Worm (Caenorhabditis elegans) whole organism, early embryonic: ENCODE results near the gene clec-117.

ENCODE experiments used
- B0310.2 ChIP-seq: sonication (generic microtip); optimal IDR thresholded peaks from 2 replicates; lab custom pipeline; 2016; ENCODE audit warnings: mild to moderate bottlenecking, missing genetic modification characterization, missing compliant biosample characterization
- F13C5.2 ChIP-seq: sonication (generic microtip); optimal IDR thresholded peaks from 2 replicates; lab custom pipeline; 2017; ENCODE audit warnings: mild to moderate bottlenecking, missing genetic modification characterization, inconsistent platforms, missing compliant biosample characterization
- aly-1 ChIP-seq: sonication (generic microtip); optimal IDR thresholded peaks from 2 replicates; lab custom pipeline; 2016; ENCODE audit warnings: missing genetic modification characterization, missing compliant biosample characterization
- ama-1 ChIP-seq: fragments of 150-350 bp; optimal IDR thresholded peaks from 2 replicates; lab custom pipeline; 2014
- ceh-13 ChIP-seq: fragments of 200-800 bp; sonication (Bioruptor generic); optimal IDR thresholded peaks from 2 replicates; lab custom pipeline; 2018; ENCODE audit warnings: mild to moderate bottlenecking, missing genetic modification characterization, missing compliant biosample characterization
- ceh-36 ChIP-seq: sonication (generic microtip); optimal IDR thresholded peaks from 2 replicates; lab custom pipeline; 2016; ENCODE audit warnings: missing genetic modification characterization, inconsistent platforms, missing compliant biosample characterization
- ets-7 ChIP-seq: sonication (generic microtip); optimal IDR thresholded peaks from 2 replicates; lab custom pipeline; 2016; ENCODE audit warnings: missing genotype, missing genetic modification characterization, missing compliant biosample characterization
- flt-1 ChIP-seq: fragments of 200-800 bp; sonication (Bioruptor generic); IDR thresholded peaks from 2 replicates; pipeline ENCODE4 v1.3.6; 2022; ENCODE audit warnings: missing genetic modification characterization, missing compliant biosample characterization
- hmbx-1 ChIP-seq: sonication (generic microtip); optimal IDR thresholded peaks from 2 replicates; lab custom pipeline; 2016; ENCODE audit warnings: mild to moderate bottlenecking, missing genetic modification characterization, missing compliant biosample characterization
- hmg-4 ChIP-seq: fragments of 200-800 bp; sonication (Bioruptor generic); optimal IDR thresholded peaks from 2 replicates; lab custom pipeline; 2018; ENCODE audit warnings: mild to moderate bottlenecking, missing genetic modification characterization, missing compliant biosample characterization
- hnd-1 ChIP-seq: sonication (generic microtip); optimal IDR thresholded peaks from 2 replicates; lab custom pipeline; 2016; ENCODE audit warnings: missing genetic modification characterization, missing compliant biosample characterization
- pes-1 ChIP-seq: fragments of 200-800 bp; sonication (Bioruptor generic); IDR thresholded peaks from 2 replicates; pipeline ENCODE4 v1.3.6; 2022; ENCODE audit warnings: missing genetic modification reagents, missing genetic modification characterization, missing compliant biosample characterization
- scrt-1 ChIP-seq: fragments of 200-800 bp; sonication (Bioruptor generic); IDR thresholded peaks from 2 replicates; pipeline ENCODE4 v1.3.6; 2022; ENCODE audit warnings: missing genetic modification characterization, missing compliant biosample characterization
- sea-1 ChIP-seq: fragments of 200-800 bp; sonication (Bioruptor generic); conservative IDR thresholded peaks from 2 replicates; pipeline ENCODE4 v1.3.6; 2022; ENCODE audit warnings: missing genetic modification characterization, missing compliant biosample characterization
- tbx-11 ChIP-seq: fragments of 200-800 bp; sonication (Bioruptor generic); IDR thresholded peaks from 2 replicates; pipeline ENCODE4 v1.3.6; 2022; ENCODE audit warnings: missing genetic modification characterization, missing compliant biosample characterization
- tbx-37 ChIP-seq: fragments of 200-800 bp; sonication (Bioruptor generic); conservative IDR thresholded peaks from 2 replicates; pipeline ENCODE4 v1.3.6; 2022; ENCODE audit warnings: missing genetic modification reagents, missing genetic modification characterization, missing compliant biosample characterization
- tra-4 ChIP-seq: sonication (generic microtip); optimal IDR thresholded peaks from 2 replicates; lab custom pipeline; 2017; ENCODE audit warnings: missing genetic modification characterization, missing compliant biosample characterization

Gene clec-117

ce11 chrII:296911-297440 lies at the start of gene clec-117, which contains the start of gene B0432.1:
Gene clec-117 (minus strand): TSS chrII:297011.
Gene B0432.1 (plus strand): TSS chrII:297390.
- TF ChIP-seq hmg-4 (no peak), B0310.2 (tag; lab: Kevin White, UChicago) (no peak), flt-1 (GFP tag; lab: Robert Waterston, UW) (no peak)

- TF ChIP-seq tbx-37 (GFP tag; lab: Robert Waterston, UW) = no peak
- TF ChIP-seq sea-1 = no peak
- TF ChIP-seq hmg-4 = no peak
- no peak for TF ChIP-seq aly-1
- no peak for TF ChIP-seq ceh-13
- no peak for TF ChIP-seq hmbx-1 (tag; lab: Kevin White, UChicago)
- TF ChIP-seq ceh-36 (tag; lab: Kevin White, UChicago) = no peak
- TF ChIP-seq F13C5.2 (tag; lab: Kevin White, UChicago) = no peak
- TF ChIP-seq tbx-11 = no peak
- TF ChIP-seq flt-1 (GFP tag; lab: Robert Waterston, UW) = no peak
- TF ChIP-seq B0310.2 (tag; lab: Kevin White, UChicago) = no peak
- TF ChIP-seq ets-7 (tag; lab: Kevin White, UChicago) = no peak
- no peak for TF ChIP-seq hnd-1 (tag; lab: Kevin White, UChicago)
- no peak for TF ChIP-seq pes-1
- TF ChIP-seq scrt-1 = no peak
- no peak for TF ChIP-seq ama-1 (lab: Kevin White, UChicago)
- no peak for TF ChIP-seq tra-4 (tag; lab: Kevin White, UChicago)
Measured at ce11 chrII:341282-341681, 44.5 kb upstream of the clec-117 start.

ce11 chrII:340714-341113 lies 43.9 kb upstream of the clec-117 start:
- no peak for TF ChIP-seq tbx-37 (GFP tag; lab: Robert Waterston, UW)
- no peak for TF ChIP-seq tbx-11
- TF ChIP-seq ama-1 (lab: Kevin White, UChicago) = no peak
- no peak for TF ChIP-seq ceh-13
- TF ChIP-seq pes-1 = no peak
- no peak for TF ChIP-seq tra-4 (tag; lab: Kevin White, UChicago)
- no peak for TF ChIP-seq scrt-1
- no peak for TF ChIP-seq F13C5.2 (tag; lab: Kevin White, UChicago)

- TF ChIP-seq tbx-37 (GFP tag; lab: Robert Waterston, UW) = no peak
- TF ChIP-seq pes-1 = no peak
- no peak for TF ChIP-seq ceh-13
- TF ChIP-seq F13C5.2 (tag; lab: Kevin White, UChicago) = no peak
- no peak for TF ChIP-seq sea-1
- TF ChIP-seq hmg-4 = no peak
- no peak for TF ChIP-seq tbx-11
- TF ChIP-seq scrt-1 = no peak
- no peak for TF ChIP-seq B0310.2 (tag; lab: Kevin White, UChicago)
- TF ChIP-seq tra-4 (tag; lab: Kevin White, UChicago) = no peak
Measured at ce11 chrII:340224-340623, 43.4 kb upstream of the clec-117 start, which contains the start of gene clc-31. Gene clc-31 (plus strand): TSS chrII:340524.

- TF ChIP-seq scrt-1 (no peak), hnd-1 (tag; lab: Kevin White, UChicago) (no peak), flt-1 (GFP tag; lab: Robert Waterston, UW) (no peak), hmg-4 (no peak), tbx-37 (GFP tag; lab: Robert Waterston, UW) (no peak), ama-1 (lab: Kevin White, UChicago) (no peak), ceh-36 (tag; lab: Kevin White, UChicago) (no peak), aly-1 (no peak), F13C5.2 (tag; lab: Kevin White, UChicago) (no peak), ets-7 (tag; lab: Kevin White, UChicago) (no peak), hmbx-1 (tag; lab: Kevin White, UChicago) (no peak), B0310.2 (tag; lab: Kevin White, UChicago) (no peak), tra-4 (tag; lab: Kevin White, UChicago) (no peak), sea-1 (no peak), ceh-13 (no peak), tbx-11 (no peak), pes-1 (no peak)
Measured at ce11 chrII:337233-337832, 40.5 kb upstream of the clec-117 start, which contains the start of gene cpn-2. Gene cpn-2 (plus strand): TSS chrII:337782.

ce11 chrII:334828-335227 lies 38.0 kb upstream of the clec-117 start:
- no peak for TF ChIP-seq ceh-36 (tag; lab: Kevin White, UChicago)
- TF ChIP-seq sea-1 = no peak
- no peak for TF ChIP-seq scrt-1
- no peak for TF ChIP-seq tbx-11
- no peak for TF ChIP-seq hmg-4
- TF ChIP-seq hmbx-1 (tag; lab: Kevin White, UChicago) = no peak
- no peak for TF ChIP-seq F13C5.2 (tag; lab: Kevin White, UChicago)
- no peak for TF ChIP-seq ceh-13

- TF ChIP-seq ets-7 (tag; lab: Kevin White, UChicago) (no peak), hmg-4 (no peak)
Measured at ce11 chrII:333853-334449, 37.1 kb upstream of the clec-117 start.

ce11 chrII:332419-332818 lies 35.6 kb upstream of the clec-117 start, which contains the start of gene cbn-1:
Gene cbn-1 (minus strand): TSS chrII:332519.
- TF ChIP-seq scrt-1 (no peak), hmbx-1 (tag; lab: Kevin White, UChicago) (no peak), hnd-1 (tag; lab: Kevin White, UChicago) (no peak), ets-7 (tag; lab: Kevin White, UChicago) (no peak), tbx-11 (no peak)
